Fruit fly (Drosophila melanogaster) whole organism, embryonic: ENCODE measurements around the gene CG12112.

ENCODE experiments used
- Antp ChIP-seq: fragments of 200-800 bp; sonication (Bioruptor generic); optimal IDR thresholded peaks from 3 replicates; lab custom pipeline; 2016; ENCODE audit warnings: missing biosample characterization, missing genetic modification characterization
- Asciz ChIP-seq: fragments of 200-800 bp; sonication (Bioruptor generic); optimal IDR thresholded peaks from 2 replicates; lab custom pipeline; 2017; ENCODE audit warnings: missing biosample characterization, mild to moderate bottlenecking, missing genetic modification characterization, missing genetic modification reagents
- Bgb ChIP-seq: fragments of 200-800 bp; sonication (Bioruptor generic); IDR thresholded peaks from 2 replicates; pipeline ENCODE4 v1.3.6; 2022; ENCODE audit warnings: missing biosample characterization, missing genetic modification characterization; ENCODE audit not compliant: partially characterized antibody
- CG10267 ChIP-seq: fragments of 200-800 bp; sonication (Bioruptor generic); optimal IDR thresholded peaks from 2 replicates; lab custom pipeline; 2018; ENCODE audit warnings: missing biosample characterization, mild to moderate bottlenecking, missing genetic modification characterization, moderate library complexity
- CG12219 ChIP-seq: fragments of 200-800 bp; sonication (Bioruptor generic); optimal IDR thresholded peaks from 3 replicates; lab custom pipeline; 2018; ENCODE audit warnings: missing biosample characterization, mild to moderate bottlenecking, missing genetic modification characterization
- CG12299 ChIP-seq: fragments of 200-800 bp; sonication (Bioruptor generic); optimal IDR thresholded peaks from 2 replicates; lab custom pipeline; 2018; ENCODE audit warnings: missing biosample characterization, mild to moderate bottlenecking, missing genetic modification characterization
- CG15479 ChIP-seq: fragments of 200-800 bp; sonication (Bioruptor generic); optimal IDR thresholded peaks from 3 replicates; lab custom pipeline; 2019; ENCODE audit warnings: missing biosample characterization, mild to moderate bottlenecking, missing genetic modification characterization, moderate library complexity
- CG17361 ChIP-seq: fragments of 200-800 bp; sonication (Bioruptor generic); IDR thresholded peaks from 3 replicates; pipeline ENCODE4 v1.3.6; 2022; ENCODE audit warnings: missing biosample characterization, missing genetic modification characterization
- CG17385 ChIP-seq: fragments of 200-800 bp; sonication (Bioruptor generic); optimal IDR thresholded peaks from 3 replicates; lab custom pipeline; 2018; ENCODE audit warnings: missing biosample characterization, mild to moderate bottlenecking, missing genetic modification characterization
- CG18011 ChIP-seq: fragments of 200-800 bp; sonication (Bioruptor generic); optimal IDR thresholded peaks from 2 replicates; lab custom pipeline; 2017; ENCODE audit warnings: missing biosample characterization, missing genetic modification characterization, mild to moderate bottlenecking, moderate library complexity, missing genotype
- CG1832 ChIP-seq: fragments of 200-800 bp; sonication (Bioruptor generic); optimal IDR thresholded peaks from 2 replicates; lab custom pipeline; 2017; ENCODE audit warnings: missing biosample characterization, mild to moderate bottlenecking, missing genetic modification characterization, inconsistent platforms
- CG18764 ChIP-seq: fragments of 200-800 bp; sonication (Bioruptor generic); optimal IDR thresholded peaks from 3 replicates; lab custom pipeline; 2016; ENCODE audit warnings: missing biosample characterization, missing genetic modification characterization
- CG2202 ChIP-seq: fragments of 200-800 bp; sonication (Bioruptor generic); optimal IDR thresholded peaks from 2 replicates; lab custom pipeline; 2018; ENCODE audit warnings: missing biosample characterization, mild to moderate bottlenecking, missing genetic modification characterization
- CG34422 ChIP-seq: fragments of 200-800 bp; sonication (Bioruptor generic); IDR thresholded peaks from 3 replicates; pipeline ENCODE4 v1.3.6; 2022; ENCODE audit warnings: missing biosample characterization, missing genetic modification characterization
- CG4424 ChIP-seq: fragments of 200-800 bp; sonication (Bioruptor generic); optimal IDR thresholded peaks from 3 replicates; lab custom pipeline; 2016; ENCODE audit warnings: missing biosample characterization, missing genetic modification characterization
- CG6689 ChIP-seq: fragments of 200-800 bp; sonication (Bioruptor generic); IDR thresholded peaks from 2 replicates; pipeline ENCODE4 v1.3.6; 2022; ENCODE audit warnings: missing biosample characterization, missing genetic modification characterization
- CG6765 ChIP-seq: fragments of 200-800 bp; sonication (Bioruptor generic); optimal IDR thresholded peaks from 3 replicates; lab custom pipeline; 2017; ENCODE audit warnings: missing biosample characterization, mild to moderate bottlenecking, missing genetic modification characterization
- CG7271 ChIP-seq: fragments of 200-800 bp; sonication (Bioruptor generic); optimal IDR thresholded peaks from 2 replicates; lab custom pipeline; 2018; ENCODE audit warnings: missing biosample characterization, mild to moderate bottlenecking, missing genetic modification characterization, moderate library complexity
- CG7987 ChIP-seq: fragments of 200-800 bp; sonication (Bioruptor generic); optimal IDR thresholded peaks from 2 replicates; lab custom pipeline; 2018; ENCODE audit warnings: missing biosample characterization, mild to moderate bottlenecking, missing genetic modification characterization, moderate library complexity
- CoRest ChIP-seq: fragments of 200-800 bp; sonication (Bioruptor generic); optimal IDR thresholded peaks from 3 replicates; lab custom pipeline; 2018; ENCODE audit warnings: missing biosample characterization, mild to moderate bottlenecking, missing genetic modification characterization, moderate library complexity
- Dad ChIP-seq: fragments of 200-800 bp; sonication (Bioruptor generic); optimal IDR thresholded peaks from 3 replicates; lab custom pipeline; 2016; ENCODE audit warnings: missing biosample characterization, missing genetic modification characterization
- HLH3B ChIP-seq: fragments of 200-800 bp; sonication (Bioruptor generic); IDR thresholded peaks from 2 replicates; pipeline ENCODE4 v1.3.6; 2022; ENCODE audit warnings: missing biosample characterization, missing genetic modification characterization
- Hr51 ChIP-seq, 2 experiments: fragments of 200-800 bp; sonication (Bioruptor generic); optimal IDR thresholded peaks; 2 replicates in 1 of 2; 3 replicates in 1 of 2; lab custom pipeline; 2016 to 2018; ENCODE audit warnings: missing biosample characterization in 2 of 2, missing genetic modification characterization in 2 of 2, mild to moderate bottlenecking in 1 of 2, moderate library complexity in 1 of 2
- Lim3 ChIP-seq: fragments of 200-800 bp; sonication (Bioruptor generic); IDR thresholded peaks from 2 replicates; pipeline ENCODE4 v1.3.6; 2022; ENCODE audit warnings: missing biosample characterization, missing genetic modification characterization
- MTF-1 ChIP-seq: fragments of 200-800 bp; sonication (Bioruptor generic); optimal IDR thresholded peaks from 2 replicates; lab custom pipeline; 2018; ENCODE audit warnings: missing biosample characterization, mild to moderate bottlenecking, missing genetic modification characterization, borderline replicate concordance
- NK7.1 ChIP-seq: fragments of 200-800 bp; sonication (Bioruptor generic); optimal IDR thresholded peaks from 3 replicates; lab custom pipeline; 2016; ENCODE audit warnings: missing biosample characterization, missing genetic modification characterization
- Spps ChIP-seq: fragments of 200-800 bp; sonication (Bioruptor generic); optimal IDR thresholded peaks from 2 replicates; lab custom pipeline; 2018; ENCODE audit warnings: missing biosample characterization, mild to moderate bottlenecking, missing genetic modification characterization
- Stat92E ChIP-seq, 3 experiments: fragments of >200 bp in 2 of 3; fragments of 200-800 bp in 1 of 3; sonication (Bioruptor generic) in 1 of 3; optimal IDR thresholded peaks; 2 replicates each; lab custom pipeline; 2017 to 2019; ENCODE audit warnings: missing biosample characterization in 3 of 3, missing genetic modification characterization in 3 of 3, mild to moderate bottlenecking in 1 of 3, moderate library complexity in 1 of 3
- Usf ChIP-seq: fragments of 200-800 bp; sonication (Bioruptor generic); optimal IDR thresholded peaks from 2 replicates; lab custom pipeline; 2017; ENCODE audit warnings: missing genotype, missing biosample characterization, missing genetic modification characterization
- aop ChIP-seq: fragments of 200-800 bp; sonication (Bioruptor generic); IDR thresholded peaks from 2 replicates; pipeline ENCODE4 v1.3.6; 2022; ENCODE audit warnings: missing biosample characterization, missing genetic modification characterization
- ase ChIP-seq: fragments of 200-800 bp; sonication (Bioruptor generic); IDR thresholded peaks from 3 replicates; pipeline ENCODE4 v1.3.6; 2022; ENCODE audit warnings: missing biosample characterization, missing genetic modification characterization
- cad ChIP-seq: fragments of >200 bp; optimal IDR thresholded peaks from 2 replicates; lab custom pipeline; 2017; ENCODE audit warnings: missing biosample characterization, missing genetic modification characterization
- disco-r ChIP-seq: fragments of 200-800 bp; sonication (Bioruptor generic); optimal IDR thresholded peaks from 2 replicates; lab custom pipeline; 2016; ENCODE audit warnings: missing biosample characterization, missing genetic modification characterization
- esg ChIP-seq: fragments of 200-800 bp; sonication (Bioruptor generic); conservative IDR thresholded peaks from 2 replicates; pipeline ENCODE4 v1.3.6; 2022; ENCODE audit warnings: missing biosample characterization, missing genetic modification characterization
- exex ChIP-seq: fragments of 200-800 bp; sonication (Bioruptor generic); optimal IDR thresholded peaks from 4 replicates; lab custom pipeline; 2018; ENCODE audit warnings: missing biosample characterization, mild to moderate bottlenecking, missing genetic modification characterization, moderate library complexity
- eyg ChIP-seq: fragments of 200-800 bp; sonication (Bioruptor generic); optimal IDR thresholded peaks from 3 replicates; lab custom pipeline; 2016; ENCODE audit warnings: missing biosample characterization, missing genetic modification characterization
- fu2 ChIP-seq: fragments of 200-800 bp; sonication (Bioruptor generic); optimal IDR thresholded peaks from 2 replicates; lab custom pipeline; 2016; ENCODE audit warnings: missing biosample characterization, missing genetic modification characterization
- gcm ChIP-seq: fragments of 200-800 bp; sonication (Bioruptor generic); optimal IDR thresholded peaks from 2 replicates; lab custom pipeline; 2019; ENCODE audit warnings: missing biosample characterization, mild to moderate bottlenecking, missing genetic modification characterization, moderate library complexity
- grn ChIP-seq: fragments of 200-800 bp; sonication (Bioruptor generic); optimal IDR thresholded peaks from 3 replicates; lab custom pipeline; 2017; ENCODE audit warnings: missing biosample characterization, missing genetic modification characterization
- lilli ChIP-seq: fragments of 200-800 bp; sonication (Bioruptor generic); optimal IDR thresholded peaks from 3 replicates; lab custom pipeline; 2016; ENCODE audit warnings: missing biosample characterization, missing genetic modification characterization
- lov ChIP-seq, 2 experiments: fragments of 200-800 bp in 1 of 2; fragments of >200 bp in 1 of 2; sonication (Bioruptor generic) in 1 of 2; IDR thresholded peaks in 1 of 2; optimal IDR thresholded peaks in 1 of 2; 2 replicates in 1 of 2; 3 replicates in 1 of 2; pipeline versions ENCODE4 v1.3.6 to Lab custom; 2017 to 2022; ENCODE audit warnings: missing biosample characterization in 1 of 2, missing genetic modification characterization in 1 of 2
- oc ChIP-seq: fragments of 200-800 bp; sonication (Bioruptor generic); optimal IDR thresholded peaks from 2 replicates; lab custom pipeline; 2018; ENCODE audit warnings: missing biosample characterization, mild to moderate bottlenecking, missing genetic modification characterization, moderate library complexity
- otp ChIP-seq: fragments of 200-800 bp; sonication (Bioruptor generic); IDR thresholded peaks from 3 replicates; pipeline ENCODE4, ENCODE4 v1.3.6; 2022; ENCODE audit warnings: missing biosample characterization, missing genetic modification characterization
- pzg ChIP-seq: fragments of 200-800 bp; sonication (Bioruptor generic); optimal IDR thresholded peaks from 3 replicates; lab custom pipeline; 2018; ENCODE audit warnings: missing biosample characterization, mild to moderate bottlenecking, missing genetic modification characterization, moderate library complexity
- salm ChIP-seq: fragments of 200-800 bp; sonication (Bioruptor generic); optimal IDR thresholded peaks from 2 replicates; lab custom pipeline; 2018; ENCODE audit warnings: missing biosample characterization, mild to moderate bottlenecking, missing genetic modification characterization
- slp2 ChIP-seq: fragments of 200-800 bp; sonication (Bioruptor generic); optimal IDR thresholded peaks from 2 replicates; lab custom pipeline; 2016; ENCODE audit warnings: missing biosample characterization, missing genetic modification characterization
- stwl ChIP-seq: fragments of 200-800 bp; sonication (Bioruptor generic); optimal IDR thresholded peaks from 3 replicates; lab custom pipeline; 2018; ENCODE audit warnings: missing biosample characterization, mild to moderate bottlenecking, missing genetic modification characterization, moderate library complexity
- trh ChIP-seq: fragments of 200-800 bp; sonication (Bioruptor generic); optimal IDR thresholded peaks from 2 replicates; lab custom pipeline; 2016; ENCODE audit warnings: missing biosample characterization, missing genetic modification characterization
- usp ChIP-seq: fragments of >200 bp; optimal IDR thresholded peaks from 2 replicates; lab custom pipeline; 2017; ENCODE audit warnings: missing biosample characterization, missing genetic modification characterization
- vvl ChIP-seq: fragments of 200-800 bp; sonication (Bioruptor generic); IDR thresholded peaks from 2 replicates; pipeline ENCODE4 v1.3.6; 2022; ENCODE audit warnings: missing biosample characterization, missing genetic modification characterization

Gene CG12112

dm6 chrX:8542728-8543127, 17.3 kb downstream of the CG12112 start (continued):
- TF ChIP-seq CG17361 (GFP tag; lab: Robert Waterston, UW) = no peak
- TF ChIP-seq otp = no peak
- TF ChIP-seq Usf (GFP tag; lab: Kevin White, UChicago) = no peak
- TF ChIP-seq MTF-1 = no peak
- TF ChIP-seq CG7271 (tag; lab: Kevin White, UChicago) = no peak
- no peak for TF ChIP-seq lov (optimal IDR thresholded peaks at IDR 0.05; lab: Kevin White, UChicago)
- TF ChIP-seq lov (GFP tag; IDR thresholded peaks at IDR 0.05; lab: Robert Waterston, UW) = no peak
- TF ChIP-seq cad (GFP tag; lab: Kevin White, UChicago) = no peak
- TF ChIP-seq CG10267 (tag; lab: Kevin White, UChicago) = peak; percentile 13
- TF ChIP-seq lilli = peak; percentile 42
- peak; percentile 52; the same call in 1 of the 2 replicates for TF ChIP-seq CG6689 (GFP tag; lab: Robert Waterston, UW)
- no peak for TF ChIP-seq CG2202
- no peak for TF ChIP-seq disco-r (GFP tag; lab: Kevin White, UChicago)
- peak; percentile 54; the same call in 1 of the 2 replicates for TF ChIP-seq esg (GFP tag; lab: Robert Waterston, UW)
- 0 out of 3 replicates have a peak, but pooled peaks have one; percentile 42 for TF ChIP-seq ase (GFP tag; lab: Robert Waterston, UW)
- peak; percentile 35 for TF ChIP-seq Asciz (GFP tag; lab: Kevin White, UChicago)
- TF ChIP-seq CG17385 (GFP tag; lab: Kevin White, UChicago) = peak; percentile 32
- no peak for TF ChIP-seq gcm
- no peak for TF ChIP-seq CG12299
- TF ChIP-seq Stat92E (GFP tag; optimal IDR thresholded peaks at IDR 0.05; lab: Kevin White, UChicago) = no peak
- no peak for TF ChIP-seq usp (GFP tag; lab: Kevin White, UChicago)
- no peak for TF ChIP-seq CG18764 (GFP tag; lab: Kevin White, UChicago)
- no peak for TF ChIP-seq CG15479 (GFP tag; lab: Kevin White, UChicago)
- no peak for TF ChIP-seq CG6765 (GFP tag; lab: Kevin White, UChicago)
- peak; percentile 41 for TF ChIP-seq Antp (GFP tag; lab: Kevin White, UChicago)
- TF ChIP-seq NK7.1 (GFP tag; lab: Kevin White, UChicago) = no peak
- TF ChIP-seq HLH3B (GFP tag; lab: Robert Waterston, UW) = peak; percentile 63
- TF ChIP-seq stwl (tag; lab: Kevin White, UChicago) = no peak
- no peak for TF ChIP-seq trh (GFP tag; lab: Kevin White, UChicago)
- no peak for TF ChIP-seq salm
- no peak for TF ChIP-seq CG4424 (GFP tag; lab: Kevin White, UChicago)
- no peak for TF ChIP-seq slp2 (GFP tag; lab: Kevin White, UChicago)
- TF ChIP-seq oc (tag; lab: Kevin White, UChicago) = no peak
- TF ChIP-seq exex (tag; lab: Kevin White, UChicago) = no peak
- no peak for TF ChIP-seq Hr51 (GFP tag; optimal IDR thresholded peaks at IDR 0.05; lab: Kevin White, UChicago)
- no peak for TF ChIP-seq Lim3 (GFP tag; lab: Robert Waterston, UW)
- no peak for TF ChIP-seq CG7987 (GFP tag; lab: Kevin White, UChicago)
- no peak for TF ChIP-seq CG12219 (GFP tag; lab: Kevin White, UChicago)
- TF ChIP-seq CoRest (tag; lab: Kevin White, UChicago) = no peak
- TF ChIP-seq CG34422 (GFP tag; lab: Robert Waterston, UW) = 0 out of 3 replicates have a peak, but pooled peaks have one; percentile 26
- TF ChIP-seq Spps (tag; lab: Kevin White, UChicago) = no peak
- peak; percentile 24; the same call in 1 of the 2 replicates for TF ChIP-seq vvl (GFP tag; lab: Robert Waterston, UW)
- no peak for TF ChIP-seq CG18011
- TF ChIP-seq eyg (GFP tag; lab: Kevin White, UChicago) = no peak
- no peak for TF ChIP-seq CG1832
- TF ChIP-seq grn (GFP tag; lab: Kevin White, UChicago) = no peak
- TF ChIP-seq Dad (GFP tag; lab: Kevin White, UChicago) = no peak
- TF ChIP-seq aop (GFP tag; lab: Robert Waterston, UW) = no peak
- no peak for TF ChIP-seq fu2 (GFP tag; lab: Kevin White, UChicago)
- no peak for TF ChIP-seq pzg (GFP tag; lab: Kevin White, UChicago)
- no peak for TF ChIP-seq Bgb (GFP tag; lab: Robert Waterston, UW)
